Worm (Caenorhabditis elegans) whole organism, midembryonic: ENCODE results near the gene pup-2.

Experiments
- cog-1 ChIP-seq: sonication (generic microtip); optimal IDR thresholded peaks from 2 replicates; lab custom pipeline; 2016; ENCODE audit warnings: missing genetic modification characterization, missing compliant biosample characterization
- klf-2 ChIP-seq: fragments of 200-800 bp; sonication (Bioruptor generic); conservative IDR thresholded peaks from 2 replicates; pipeline ENCODE4 v1.3.6; 2022; ENCODE audit warnings: missing genetic modification reagents, missing genetic modification characterization, missing compliant biosample characterization
- ref-1 ChIP-seq: fragments of 200-800 bp; sonication (Bioruptor generic); conservative IDR thresholded peaks from 2 replicates; pipeline ENCODE4 v1.3.6; 2022; ENCODE audit warnings: missing genetic modification reagents, missing genetic modification characterization, missing compliant biosample characterization
- tab-1 ChIP-seq: fragments of 200-800 bp; sonication (Bioruptor generic); IDR thresholded peaks from 2 replicates; pipeline ENCODE4 v1.3.6; 2022; ENCODE audit warnings: missing genetic modification characterization, missing compliant biosample characterization
- ztf-23 ChIP-seq: fragments of 200-800 bp; sonication (Bioruptor generic); IDR thresholded peaks from 2 replicates; pipeline ENCODE4 v1.3.6; 2022; ENCODE audit warnings: missing genetic modification reagents, missing genetic modification characterization, missing compliant biosample characterization
- ztf-29 ChIP-seq: fragments of 200-800 bp; sonication (Bioruptor generic); IDR thresholded peaks from 2 replicates; pipeline ENCODE4 v1.3.6; 2022; ENCODE audit warnings: missing genetic modification reagents, missing genetic modification characterization, missing compliant biosample characterization

DNA sequence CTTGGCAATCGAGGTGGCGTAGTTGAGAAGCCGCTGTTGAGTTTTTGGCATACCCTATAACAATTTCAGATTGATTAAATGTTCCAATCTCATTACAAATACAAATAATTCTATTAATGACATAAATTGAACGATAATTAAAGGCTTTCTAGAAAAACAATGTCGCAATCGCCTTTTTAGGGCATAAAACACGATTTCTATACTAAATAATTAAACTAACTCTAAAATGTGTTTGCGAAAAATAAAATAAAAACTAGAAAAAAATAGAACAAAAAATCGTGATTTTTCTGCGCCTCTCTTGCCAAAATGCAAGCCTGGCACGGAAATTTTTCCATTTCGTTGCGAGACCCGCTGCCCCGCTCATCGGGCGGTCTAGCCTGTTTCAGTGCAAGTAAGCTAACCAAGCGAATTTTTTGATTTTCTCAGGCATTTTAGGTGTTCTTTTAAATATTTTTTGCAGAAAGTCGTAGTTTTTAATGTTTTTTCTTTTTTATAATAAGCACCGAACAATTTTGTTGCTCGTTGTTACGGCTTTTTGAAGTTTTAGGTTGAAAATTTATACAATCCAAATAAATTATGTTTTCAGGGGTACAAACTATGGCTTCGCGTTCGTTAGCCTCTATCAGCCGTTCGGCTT is 42.2 kb downstream of the pup-2 start, which contains the start of the genes C34E10.12, C34E10.10 and atp-2:
- no peak for TF ChIP-seq ref-1 (GFP tag; lab: Robert Waterston, UW)
- TF ChIP-seq klf-2 (GFP tag; lab: Robert Waterston, UW), result no peak; the same call in 1 of the 2 replicates
- no peak for TF ChIP-seq tab-1 (GFP tag; lab: Robert Waterston, UW)
- TF ChIP-seq ztf-23, result peak; percentile 69; the same call in 1 of the 2 replicates
- TF ChIP-seq ztf-29 (GFP tag; lab: Robert Waterston, UW), result peak; percentile 72
- peak; percentile 25 for TF ChIP-seq cog-1
